Worm (Caenorhabditis elegans): ENCODE measurements around the gene C03B1.17.

- TF ChIP-seq unc-62 (GFP tag; optimal IDR thresholded peaks at IDR 0.05) (no peak), snpc-4 (tag; optimal IDR thresholded peaks at IDR 0.05) (no peak), nhr-25 (tag; optimal IDR thresholded peaks at IDR 0.05) (no peak), lin-11 (tag; optimal IDR thresholded peaks at IDR 0.05) (no peak), lsy-2 (tag; optimal IDR thresholded peaks at IDR 0.05) (no peak), mdl-1 (tag; optimal IDR thresholded peaks at IDR 0.05) (no peak), aly-2 (tag; optimal IDR thresholded peaks at IDR 0.05) (no peak), fos-1 (tag; optimal IDR thresholded peaks at IDR 0.05) (no peak)
These were observed 32.5 kb downstream of the C03B1.17 start for ce11 chrX:6405905-6406304.
